Worm (Caenorhabditis elegans) whole organism, young adult: ENCODE data around the gene B0563.7.

ENCODE experiments used
- B0019.2 ChIP-seq: fragments of 200-800 bp; sonication (Bioruptor generic); conservative IDR thresholded peaks from 2 replicates; pipeline ENCODE4 v1.3.6; 2022; ENCODE audit warnings: missing genetic modification reagents, missing genetic modification characterization, missing compliant biosample characterization
- B0261.1 ChIP-seq: sonication (generic microtip); optimal IDR thresholded peaks from 2 replicates; lab custom pipeline; 2016; ENCODE audit warnings: mild to moderate bottlenecking, missing genetic modification characterization, moderate library complexity, missing compliant biosample characterization
- egl-44 ChIP-seq: fragments of 200-800 bp; sonication (Bioruptor generic); IDR thresholded peaks from 2 replicates; pipeline ENCODE4 v1.3.6; 2022; ENCODE audit warnings: missing genetic modification reagents, missing genetic modification characterization, missing compliant biosample characterization
- hmg-20 ChIP-seq: fragments of 200-800 bp; sonication (Bioruptor generic); IDR thresholded peaks from 2 replicates; pipeline ENCODE4 v1.3.6; 2022; ENCODE audit warnings: missing genetic modification reagents, missing genetic modification characterization, missing compliant biosample characterization
- lin-35 ChIP-seq, 3 experiments: fragments of 150-350 bp in 2 of 3; sonication (generic microtip) in 1 of 3; optimal IDR thresholded peaks; 2 replicates each; lab custom pipeline; 2014 to 2018; ENCODE audit warnings: missing biosample characterization in 3 of 3, missing genetic modification characterization in 3 of 3, missing genetic modification reagents in 3 of 3
- madf-10 ChIP-seq: sonication (generic microtip); optimal IDR thresholded peaks from 2 replicates; lab custom pipeline; 2016; ENCODE audit warnings: mild to moderate bottlenecking, missing genetic modification characterization, missing compliant biosample characterization
- mcd-1 ChIP-seq: fragments of 200-800 bp; sonication (Bioruptor generic); IDR thresholded peaks from 2 replicates; pipeline ENCODE4 v1.3.6; 2022; ENCODE audit warnings: missing genetic modification reagents, missing genetic modification characterization, missing compliant biosample characterization
- rcor-1 ChIP-seq: fragments of 200-800 bp; sonication (Bioruptor generic); IDR thresholded peaks from 2 replicates; pipeline ENCODE4 v1.3.6; 2022; ENCODE audit warnings: missing genetic modification reagents, missing genetic modification characterization, missing compliant biosample characterization
- snpc-3.4 ChIP-seq: sonication (generic microtip); optimal IDR thresholded peaks from 2 replicates; lab custom pipeline; 2017; ENCODE audit warnings: missing genetic modification characterization, mild to moderate bottlenecking, missing compliant biosample characterization, antibody characterized with exemption, moderate library complexity, missing genotype, missing genetic modification reagents
- snpc-4 ChIP-seq, 5 experiments: fragments of 150-350 bp in 1 of 5; sonication (generic microtip) in 4 of 5; optimal IDR thresholded peaks; 2 replicates each; lab custom pipeline; 2014 to 2018; ENCODE audit warnings: missing genetic modification characterization in 5 of 5, missing biosample characterization in 3 of 5, antibody characterized with exemption in 2 of 5, mild to moderate bottlenecking in 2 of 5, missing compliant biosample characterization in 2 of 5, missing genotype in 2 of 5, moderate library complexity in 2 of 5, missing genetic modification reagents in 1 of 5
- unc-130 ChIP-seq: sonication (generic microtip); optimal IDR thresholded peaks from 2 replicates; lab custom pipeline; 2016; ENCODE audit warnings: missing genetic modification reagents, missing genetic modification characterization, missing compliant biosample characterization
- unc-62 ChIP-seq: fragments of 150-350 bp; optimal IDR thresholded peaks from 2 replicates; lab custom pipeline; 2014; ENCODE audit warnings: missing biosample characterization, missing genetic modification reagents, missing genetic modification characterization

- TF ChIP-seq snpc-4 (GFP tag; optimal IDR thresholded peaks at IDR 0.05; lab: Kevin White, UChicago) (no peak), snpc-4 (tag; optimal IDR thresholded peaks at IDR 0.05; lab: Kevin White, UChicago) (no peak), hmg-20 (no peak), unc-62 (GFP tag; lab: Kevin White, UChicago) (no peak), B0019.2 (GFP tag; lab: Robert Waterston, UW) (no peak), snpc-3.4 (tag; lab: Kevin White, UChicago) (no peak), madf-10 (tag; lab: Kevin White, UChicago) (no peak), lin-35 (GFP tag; optimal IDR thresholded peaks at IDR 0.05; lab: Kevin White, UChicago) (no peak), mcd-1 (GFP tag; lab: Robert Waterston, UW) (no peak), unc-130 (GFP tag; lab: Kevin White, UChicago) (no peak), egl-44 (GFP tag; lab: Robert Waterston, UW) (no peak), rcor-1 (GFP tag; lab: Robert Waterston, UW) (no peak), B0261.1 (tag; lab: Kevin White, UChicago) (no peak)
These were observed 51.1 kb downstream of the B0563.7 start for ce11 chrX:9103048-9103447.
